Worm (Caenorhabditis elegans): ENCODE results near the gene srsx-27.

srsx-27 gene

DNA sequence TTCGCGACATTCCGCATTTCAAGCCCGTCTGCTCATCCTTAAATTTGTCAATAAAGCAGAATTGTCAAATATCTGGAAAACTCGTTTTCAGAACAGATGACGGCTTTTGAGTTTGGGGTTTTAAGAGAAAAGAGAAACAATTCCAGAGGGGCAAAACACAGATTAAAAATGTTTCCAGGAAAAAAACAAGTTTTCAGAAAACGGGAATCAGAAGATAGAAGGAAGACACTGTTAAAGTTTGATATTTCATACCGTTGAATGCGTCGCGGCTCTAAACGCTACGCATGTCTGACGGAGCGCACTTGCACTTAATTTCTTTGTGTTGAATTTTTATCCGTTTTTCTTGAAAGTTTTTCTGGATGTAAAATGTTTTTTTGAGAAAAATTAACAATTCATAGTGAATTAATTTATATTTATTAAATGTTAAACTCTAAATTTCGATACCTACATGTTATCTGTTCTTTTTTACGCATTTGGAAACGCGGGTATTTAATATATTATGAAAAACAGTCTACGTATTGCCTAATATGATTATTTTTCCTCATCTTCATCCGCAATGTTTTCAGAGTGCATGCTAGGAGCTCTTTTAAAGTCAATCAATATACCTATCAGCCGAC, 15.6 kb upstream of the srsx-27 start, which contains the start of the genes C08B6.18, wdr-20 and C08B6.8 (continued):
- TF ChIP-seq alr-1 (tag; optimal IDR thresholded peaks at IDR 0.05; ENCODE audit: borderline replicate concordance) (no peak), lsy-2 (tag; optimal IDR thresholded peaks at IDR 0.05) (peak; percentile 21 to 65), snpc-4 (tag; optimal IDR thresholded peaks at IDR 0.05) (peak; percentile 61), isw-1 (GFP tag; IDR thresholded peaks at IDR 0.05) (no peak), unc-98 (GFP tag; IDR thresholded peaks at IDR 0.05) (no peak), hlh-4 (tag; optimal IDR thresholded peaks at IDR 0.05) (no peak), aha-1 (tag; optimal IDR thresholded peaks at IDR 0.05) (no peak), nhr-85 (tag) (no peak), ceh-82 (tag; optimal IDR thresholded peaks at IDR 0.05) (no peak), nhr-71 (tag; optimal IDR thresholded peaks at IDR 0.05) (peak; percentile 3)

DNA sequence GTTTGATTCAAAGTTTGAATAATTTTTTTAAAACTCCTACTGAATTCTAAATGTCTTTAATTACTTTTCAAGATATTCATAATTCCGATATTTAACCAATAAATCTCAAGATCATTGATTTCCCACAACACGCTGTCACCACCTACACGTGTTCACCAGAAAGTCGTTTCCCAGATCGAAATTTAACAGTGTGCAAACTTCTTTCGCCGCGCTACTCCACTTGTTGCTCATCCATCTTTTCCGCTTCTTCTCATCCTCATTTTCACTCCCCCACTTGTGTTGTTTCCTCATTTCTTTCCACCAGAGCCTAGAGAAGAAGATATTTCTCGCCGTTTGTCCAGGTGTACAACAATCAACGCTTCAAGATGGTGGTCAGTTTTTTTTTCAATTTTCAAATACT, 4.2 kb upstream of the srsx-27 start, which contains the start of gene C51E3.9:
C51E3.9 (plus strand) TSS at position 301 of the 400 bp plus-strand sequence.
- peak; percentile 40 for TF ChIP-seq rnt-1 (tag; optimal IDR thresholded peaks at IDR 0.05)
- no peak for TF ChIP-seq nhr-12 (tag; optimal IDR thresholded peaks at IDR 0.05)
- TF ChIP-seq unc-86 (tag; optimal IDR thresholded peaks at IDR 0.05): no peak
- no peak for TF ChIP-seq zip-4 (GFP tag; optimal IDR thresholded peaks at IDR 0.05)
- TF ChIP-seq nhr-71 (tag; optimal IDR thresholded peaks at IDR 0.05): peak; percentile 31
- TF ChIP-seq lin-14 (GFP tag; optimal IDR thresholded peaks at IDR 0.05): peak; percentile 61
- no peak for TF ChIP-seq mep-1 (tag; optimal IDR thresholded peaks at IDR 0.05)

- TF ChIP-seq unc-130 (tag; optimal IDR thresholded peaks at IDR 0.05) (peak; percentile 38), tbx-2 (tag; optimal IDR thresholded peaks at IDR 0.05) (no peak), lir-3 (tag; optimal IDR thresholded peaks at IDR 0.05; ENCODE audit: poor library complexity) (no peak), pag-3 (tag; optimal IDR thresholded peaks at IDR 0.05; ENCODE audit: borderline replicate concordance, insufficient read depth) (no peak), nhr-71 (tag; optimal IDR thresholded peaks at IDR 0.05) (peak; percentile 71), lsy-2 (tag; optimal IDR thresholded peaks at IDR 0.05) (peak in 1 of 2 experiments; percentile 42), lin-14 (GFP tag; optimal IDR thresholded peaks at IDR 0.05) (peak; percentile 64), nhr-19 (GFP tag; conservative IDR thresholded peaks at IDR 0.05) (peak; percentile 31; the same call in 1 of the 2 replicates), blmp-1 (tag; optimal IDR thresholded peaks at IDR 0.05) (no peak), swsn-7 (tag; optimal IDR thresholded peaks at IDR 0.05) (peak; percentile 8), xbp-1 (tag; optimal IDR thresholded peaks at IDR 0.05) (no peak), rnt-1 (tag; optimal IDR thresholded peaks at IDR 0.05) (peak; percentile 49), fkh-8 (tag; optimal IDR thresholded peaks at IDR 0.05) (no peak), C34B4.2 (tag; optimal IDR thresholded peaks at IDR 0.05) (no peak), mep-1 (tag; optimal IDR thresholded peaks at IDR 0.05) (no peak), dsc-1 (tag; optimal IDR thresholded peaks at IDR 0.05) (no peak), sox-4 (tag; optimal IDR thresholded peaks at IDR 0.05) (no peak), lin-15B (tag; optimal IDR thresholded peaks at IDR 0.05) (no peak), nhr-20 (tag; optimal IDR thresholded peaks at IDR 0.05) (peak; percentile 14), lin-13 (GFP tag; optimal IDR thresholded peaks at IDR 0.05) (no peak), pax-3 (tag; optimal IDR thresholded peaks at IDR 0.05) (no peak), ztf-4 (tag; optimal IDR thresholded peaks at IDR 0.05) (peak; percentile 15), fos-1 (tag; optimal IDR thresholded peaks at IDR 0.05) (no peak), hpl-2 (GFP tag; optimal IDR thresholded peaks at IDR 0.05) (no peak), unc-98 (GFP tag; IDR thresholded peaks at IDR 0.05) (no peak), snu-23 (GFP tag; optimal IDR thresholded peaks at IDR 0.05) (peak; percentile 9), mdl-1 (tag; optimal IDR thresholded peaks at IDR 0.05) (no peak), vab-15 (tag; optimal IDR thresholded peaks at IDR 0.05) (no peak), mef-2 (tag; optimal IDR thresholded peaks at IDR 0.05) (no peak)
Observed at ce11 chrV:10146787-10147186, 3.0 kb upstream of the srsx-27 start.

Measured in whole organism, L1 larva.